Worm (Caenorhabditis elegans): ENCODE measurements around the gene W04G3.10.

Gene W04G3.10

DNA sequence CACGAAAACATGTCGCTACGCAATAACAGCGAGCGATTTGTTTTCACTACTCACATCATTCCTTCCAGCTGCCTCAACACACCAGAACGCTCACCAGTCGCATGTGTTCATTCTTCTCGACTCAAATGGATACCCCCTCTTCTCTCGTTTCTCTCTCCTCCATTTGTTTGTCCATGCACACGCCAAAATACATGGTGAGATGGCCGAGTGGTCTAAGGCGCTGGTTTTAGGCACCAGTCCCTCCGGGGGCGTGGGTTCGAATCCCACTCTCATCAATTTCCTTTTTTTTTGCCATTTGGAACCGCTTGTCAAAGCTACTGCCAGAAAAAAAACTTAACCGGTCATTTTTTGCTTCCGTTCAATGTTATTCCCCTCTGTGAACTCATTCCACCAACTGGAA lies 17.4 kb upstream of the W04G3.10 start (continued):
- TF ChIP-seq ama-1 (optimal IDR thresholded peaks at IDR 0.05) (no peak), pax-1 (tag; optimal IDR thresholded peaks at IDR 0.05) (no peak), lin-11 (tag; optimal IDR thresholded peaks at IDR 0.05) (peak; percentile 53), sdc-2 (tag; optimal IDR thresholded peaks at IDR 0.05) (peak; percentile 97), ztf-16 (tag; optimal IDR thresholded peaks at IDR 0.05) (peak; percentile 66), ttx-3 (tag; optimal IDR thresholded peaks at IDR 0.05) (peak; percentile 73), mec-3 (tag; optimal IDR thresholded peaks at IDR 0.05; ENCODE audit: borderline replicate concordance) (peak; percentile 40), ceh-6 (GFP tag; optimal IDR thresholded peaks at IDR 0.05) (peak; percentile 77), dve-1 (tag; optimal IDR thresholded peaks at IDR 0.05) (peak; percentile 65), C08G9.2 (tag; optimal IDR thresholded peaks at IDR 0.05) (peak; percentile 64), elt-4 (tag; optimal IDR thresholded peaks at IDR 0.05) (peak; percentile 67), pag-3 (tag; optimal IDR thresholded peaks at IDR 0.05; ENCODE audit: borderline replicate concordance) (no peak), pqm-1 (tag; optimal IDR thresholded peaks at IDR 0.05) (peak; percentile 47), unc-86 (tag; optimal IDR thresholded peaks at IDR 0.05) (peak; percentile 74), ceh-24 (tag; optimal IDR thresholded peaks at IDR 0.05) (no peak), tbx-7 (tag; optimal IDR thresholded peaks at IDR 0.05) (peak; percentile 8), ets-4 (tag; optimal IDR thresholded peaks at IDR 0.05) (peak; percentile 22), eyg-1 (tag; optimal IDR thresholded peaks at IDR 0.05) (peak; percentile 66), sox-2 (GFP tag; IDR thresholded peaks at IDR 0.05) (peak; percentile 63), ceh-34 (tag; optimal IDR thresholded peaks at IDR 0.05) (peak; percentile 75), pha-4 (tag; optimal IDR thresholded peaks at IDR 0.05) (no peak), fax-1 (tag; optimal IDR thresholded peaks at IDR 0.05) (peak; percentile 56), T23F11.4 (GFP tag; optimal IDR thresholded peaks at IDR 0.05) (peak; percentile 39), lim-6 (tag; optimal IDR thresholded peaks at IDR 0.05) (peak; percentile 62), npax-4 (tag; optimal IDR thresholded peaks at IDR 0.05) (peak; percentile 26), zip-5 (tag; optimal IDR thresholded peaks at IDR 0.05) (no peak)

DNA sequence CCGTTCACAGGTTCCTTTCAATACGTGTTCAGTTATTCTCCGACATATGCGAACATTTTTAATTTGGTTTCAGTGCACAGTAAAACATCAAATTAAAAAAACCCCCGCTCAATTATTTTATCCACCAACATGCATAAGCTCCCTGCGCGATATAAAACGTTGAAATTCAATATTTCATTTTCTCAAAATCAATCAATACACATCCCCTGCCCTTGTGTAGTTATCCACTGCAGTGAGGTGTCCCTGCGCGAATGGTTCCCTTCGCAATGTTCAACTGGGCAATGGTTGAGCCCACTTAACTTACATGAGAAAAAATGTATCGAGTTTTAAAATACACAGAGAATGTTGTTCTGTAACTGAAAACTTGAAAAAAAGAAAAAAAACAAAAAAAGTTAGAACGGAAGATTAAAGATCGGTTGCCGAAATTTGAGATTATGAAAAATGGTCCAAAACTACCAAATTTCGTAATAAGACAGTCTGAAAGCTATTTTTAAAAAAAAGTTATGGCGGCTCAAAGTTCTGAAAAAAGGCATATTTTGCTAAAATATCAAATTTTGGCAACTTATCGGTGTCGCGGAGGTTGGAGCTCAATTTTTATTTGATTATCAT lies 16.0 kb upstream of the W04G3.10 start:
- TF ChIP-seq ceh-18 (tag; optimal IDR thresholded peaks at IDR 0.05) (peak; percentile 100), pax-1 (tag; optimal IDR thresholded peaks at IDR 0.05) (peak; percentile 96), gmeb-2 (tag; optimal IDR thresholded peaks at IDR 0.05) (peak; percentile 48), sdc-2 (tag; optimal IDR thresholded peaks at IDR 0.05) (peak; percentile 100), K09A11.1 (tag; optimal IDR thresholded peaks at IDR 0.05; ENCODE audit: insufficient read depth) (peak; percentile 84), che-1 (tag; optimal IDR thresholded peaks at IDR 0.05) (peak; percentile 52), ets-4 (tag; optimal IDR thresholded peaks at IDR 0.05) (peak; percentile 74), ceh-31 (tag; optimal IDR thresholded peaks at IDR 0.05) (peak; percentile 99), dve-1 (tag; optimal IDR thresholded peaks at IDR 0.05) (peak; percentile 99), ceh-24 (tag; optimal IDR thresholded peaks at IDR 0.05) (no peak), zip-5 (tag; optimal IDR thresholded peaks at IDR 0.05) (peak; percentile 36), tbx-2 (tag; optimal IDR thresholded peaks at IDR 0.05) (peak; percentile 97), sox-4 (tag; optimal IDR thresholded peaks at IDR 0.05) (peak; percentile 46), ceh-48 (tag; optimal IDR thresholded peaks at IDR 0.05) (peak; percentile 100), ceh-2 (tag; optimal IDR thresholded peaks at IDR 0.05) (peak; percentile 81), eyg-1 (tag; optimal IDR thresholded peaks at IDR 0.05) (peak; percentile 35), pha-4 (tag; optimal IDR thresholded peaks at IDR 0.05) (peak; percentile 67), C08G9.2 (tag; optimal IDR thresholded peaks at IDR 0.05) (peak; percentile 87), F13H6.1 (tag; optimal IDR thresholded peaks at IDR 0.05) (peak; percentile 88), fkh-10 (GFP tag; optimal IDR thresholded peaks at IDR 0.05) (peak; percentile 91), pqm-1 (tag; optimal IDR thresholded peaks at IDR 0.05) (peak; percentile 97), ceh-6 (GFP tag; optimal IDR thresholded peaks at IDR 0.05) (peak; percentile 66), unc-55 (GFP tag; optimal IDR thresholded peaks at IDR 0.05) (peak; percentile 96), mec-3 (tag; optimal IDR thresholded peaks at IDR 0.05; ENCODE audit: borderline replicate concordance) (no peak), elt-2 (tag; optimal IDR thresholded peaks at IDR 0.05) (peak; percentile 85), ref-2 (tag; optimal IDR thresholded peaks at IDR 0.05) (peak; percentile 98), ceh-9 (tag; optimal IDR thresholded peaks at IDR 0.05) (no peak), hlh-8 (tag; optimal IDR thresholded peaks at IDR 0.05) (peak; percentile 48), ceh-34 (tag; optimal IDR thresholded peaks at IDR 0.05) (peak; percentile 99), T23F11.4 (GFP tag; optimal IDR thresholded peaks at IDR 0.05) (peak; percentile 43), sox-2 (GFP tag; IDR thresholded peaks at IDR 0.05) (peak; percentile 61), ama-1 (optimal IDR thresholded peaks at IDR 0.05) (no peak), Y22D7AL.16 (tag; optimal IDR thresholded peaks at IDR 0.05) (peak; percentile 67), elt-4 (tag; optimal IDR thresholded peaks at IDR 0.05) (no peak), pha-2 (tag; optimal IDR thresholded peaks at IDR 0.05) (no peak), ceh-19 (GFP tag; optimal IDR thresholded peaks at IDR 0.05) (peak; percentile 82), fkh-6 (tag; optimal IDR thresholded peaks at IDR 0.05) (peak; percentile 66), ceh-14 (tag; optimal IDR thresholded peaks at IDR 0.05) (peak; percentile 93), unc-42 (tag; optimal IDR thresholded peaks at IDR 0.05) (peak; percentile 98)
